Worm (Caenorhabditis elegans) whole organism, L2 larva: Measurements from ENCODE around the gene zhit-3.
A peak's percentile ranks its signal among the peaks of the same experiment; 100 is the strongest.

Experiments
- C34F6.9 ChIP-seq: fragments of 150-350 bp; optimal IDR thresholded peaks from 2 replicates; lab custom pipeline; 2014; ENCODE audit warnings: missing biosample characterization, missing genetic modification characterization
- F13H6.1 ChIP-seq: sonication (generic microtip); optimal IDR thresholded peaks from 2 replicates; lab custom pipeline; 2016; ENCODE audit warnings: missing genetic modification characterization, missing compliant biosample characterization
- Y55F3AM.14 ChIP-seq: fragments of 200-800 bp; sonication (Bioruptor generic); optimal IDR thresholded peaks from 2 replicates; lab custom pipeline; 2018; ENCODE audit warnings: mild to moderate bottlenecking, missing genetic modification characterization, missing compliant biosample characterization
- ZK546.5 ChIP-seq: sonication (generic microtip); optimal IDR thresholded peaks from 2 replicates; lab custom pipeline; 2017; ENCODE audit warnings: missing biosample characterization, missing genetic modification characterization
- ama-1 ChIP-seq: fragments of 150-350 bp; optimal IDR thresholded peaks from 2 replicates; lab custom pipeline; 2018; ENCODE audit warnings: inconsistent platforms
- blmp-1 ChIP-seq: sonication (generic microtip); optimal IDR thresholded peaks from 2 replicates; lab custom pipeline; 2017; ENCODE audit warnings: missing genetic modification characterization, mild to moderate bottlenecking, missing compliant biosample characterization, antibody characterized with exemption, moderate library complexity; ENCODE audit not compliant: insufficient read depth
- dmd-4 ChIP-seq: sonication (generic microtip); optimal IDR thresholded peaks from 2 replicates; lab custom pipeline; 2017; ENCODE audit warnings: missing biosample characterization, missing genetic modification characterization
- egl-27 ChIP-seq: sonication (generic microtip); optimal IDR thresholded peaks from 3 replicates; lab custom pipeline; 2017; ENCODE audit warnings: missing biosample characterization, missing genetic modification reagents, missing genetic modification characterization
- elt-3 ChIP-seq: sonication (generic microtip); optimal IDR thresholded peaks from 2 replicates; lab custom pipeline; 2017; ENCODE audit warnings: missing biosample characterization, missing genetic modification characterization
- fos-1 ChIP-seq: fragments of 150-350 bp; optimal IDR thresholded peaks from 2 replicates; lab custom pipeline; 2014; ENCODE audit warnings: missing biosample characterization, missing genetic modification characterization
- gmeb-1 ChIP-seq: fragments of 150-350 bp; optimal IDR thresholded peaks from 2 replicates; lab custom pipeline; 2014; ENCODE audit warnings: missing biosample characterization, missing genetic modification characterization
- lin-13 ChIP-seq: fragments of 150-350 bp; optimal IDR thresholded peaks from 2 replicates; lab custom pipeline; 2014; ENCODE audit warnings: missing biosample characterization, missing genetic modification reagents, missing genetic modification characterization
- lsy-2 ChIP-seq, 2 experiments: fragments of 150-350 bp in 1 of 2; sonication (generic microtip) in 1 of 2; optimal IDR thresholded peaks; 2 replicates each; lab custom pipeline; 2014 to 2017; ENCODE audit warnings: missing biosample characterization in 2 of 2, missing genetic modification characterization in 2 of 2
- mab-5 ChIP-seq: fragments of 150-350 bp; optimal IDR thresholded peaks from 2 replicates; lab custom pipeline; 2014; ENCODE audit warnings: missing biosample characterization, missing genetic modification characterization
- mbf-1 ChIP-seq: sonication (generic microtip); optimal IDR thresholded peaks from 2 replicates; lab custom pipeline; 2017; ENCODE audit warnings: missing biosample characterization, missing genetic modification characterization
- mdl-1 ChIP-seq, 2 experiments: fragments of 150-350 bp in 1 of 2; sonication (generic microtip) in 1 of 2; optimal IDR thresholded peaks; 2 replicates each; lab custom pipeline; 2017; ENCODE audit warnings: missing biosample characterization in 2 of 2, missing genetic modification characterization in 2 of 2
- nhr-12 ChIP-seq: fragments of 150-350 bp; optimal IDR thresholded peaks from 2 replicates; lab custom pipeline; 2014; ENCODE audit warnings: missing biosample characterization, missing genetic modification characterization
- nhr-129 ChIP-seq: fragments of 150-350 bp; optimal IDR thresholded peaks from 2 replicates; lab custom pipeline; 2014; ENCODE audit warnings: missing biosample characterization, missing genetic modification characterization
- nhr-21 ChIP-seq: fragments of 150-350 bp; optimal IDR thresholded peaks from 2 replicates; lab custom pipeline; 2014; ENCODE audit warnings: missing biosample characterization, missing genetic modification characterization
- nhr-25 ChIP-seq: fragments of 150-350 bp; sonication (generic microtip); optimal IDR thresholded peaks from 3 replicates; lab custom pipeline; 2014; ENCODE audit warnings: missing biosample characterization, missing genetic modification characterization
- nhr-77 ChIP-seq: fragments of 150-350 bp; optimal IDR thresholded peaks from 2 replicates; lab custom pipeline; 2014; ENCODE audit warnings: missing biosample characterization, missing genetic modification characterization
- peb-1 ChIP-seq: fragments of 150-350 bp; optimal IDR thresholded peaks from 2 replicates; lab custom pipeline; 2014; ENCODE audit warnings: missing biosample characterization, missing genetic modification characterization
- sem-4 ChIP-seq: fragments of 150-350 bp; optimal IDR thresholded peaks from 2 replicates; lab custom pipeline; 2014; ENCODE audit warnings: missing biosample characterization, missing genetic modification reagents, missing genetic modification characterization
- sma-3 ChIP-seq: sonication (generic microtip); optimal IDR thresholded peaks from 2 replicates; lab custom pipeline; 2016; ENCODE audit warnings: missing genetic modification reagents, missing genetic modification characterization, missing compliant biosample characterization
- sma-9 ChIP-seq, 2 experiments: fragments of 150-350 bp in 1 of 2; sonication (generic microtip) in 1 of 2; optimal IDR thresholded peaks; 2 replicates each; lab custom pipeline; 2014 to 2016; ENCODE audit warnings: missing genetic modification characterization in 2 of 2, mild to moderate bottlenecking in 1 of 2, missing biosample characterization in 1 of 2, missing compliant biosample characterization in 1 of 2, missing genetic modification reagents in 1 of 2, moderate library complexity in 1 of 2
- unc-39 ChIP-seq: fragments of 150-350 bp; optimal IDR thresholded peaks from 2 replicates; lab custom pipeline; 2014; ENCODE audit warnings: missing biosample characterization, missing genetic modification characterization
- unc-55 ChIP-seq: fragments of 150-350 bp; sonication (generic microtip); optimal IDR thresholded peaks from 3 replicates; lab custom pipeline; 2014; ENCODE audit warnings: missing biosample characterization, missing genetic modification reagents, missing genetic modification characterization
- unc-62 ChIP-seq: fragments of 150-350 bp; optimal IDR thresholded peaks from 2 replicates; lab custom pipeline; 2014; ENCODE audit warnings: missing biosample characterization, missing genetic modification reagents, missing genetic modification characterization
- ztf-1 ChIP-seq: fragments of 200-800 bp; sonication (Bioruptor generic); conservative IDR thresholded peaks from 2 replicates; pipeline ENCODE4 v1.3.6; 2022; ENCODE audit warnings: missing genetic modification characterization, missing compliant biosample characterization
- ztf-11 ChIP-seq: sonication (generic microtip); optimal IDR thresholded peaks from 2 replicates; lab custom pipeline; 2017; ENCODE audit warnings: missing biosample characterization, missing genetic modification characterization
- ztf-4 ChIP-seq: fragments of 150-350 bp; optimal IDR thresholded peaks from 2 replicates; lab custom pipeline; 2014; ENCODE audit warnings: missing biosample characterization, missing genetic modification characterization

The zhit-3 gene

ce11 chrV:10212027-10212426 is at the start of gene zhit-3:
Gene zhit-3 (minus strand): TSS chrV:10212127.
- TF ChIP-seq sma-9 (GFP tag; optimal IDR thresholded peaks at IDR 0.05; lab: Kevin White, UChicago) = no peak
- TF ChIP-seq sma-9 (tag; optimal IDR thresholded peaks at IDR 0.05; lab: Kevin White, UChicago) = no peak
- no peak for TF ChIP-seq dmd-4
- no peak for TF ChIP-seq mab-5 (tag; lab: Kevin White, UChicago)
- no peak for TF ChIP-seq ama-1 (lab: Kevin White, UChicago)
- no peak for TF ChIP-seq elt-3 (tag; lab: Kevin White, UChicago)
- TF ChIP-seq lin-13 (GFP tag; lab: Kevin White, UChicago) = no peak
- no peak for TF ChIP-seq peb-1 (tag; lab: Kevin White, UChicago)
- TF ChIP-seq gmeb-1 = no peak
- TF ChIP-seq ztf-11 (tag; lab: Kevin White, UChicago) = no peak
- TF ChIP-seq, all 48 proteins: peak for 0

ce11 chrV:10260460-10260859 is 48.5 kb upstream of the zhit-3 start, which contains the start of gene sri-18:
Gene sri-18 (minus strand): TSS chrV:10260560.
- TF ChIP-seq mdl-1 (tag; optimal IDR thresholded peaks at IDR 0.05; lab: Kevin White, UChicago) (no peak), C34F6.9 (tag; lab: Kevin White, UChicago) (no peak), unc-62 (GFP tag; lab: Kevin White, UChicago) (no peak), gmeb-1 (no peak), elt-3 (tag; lab: Kevin White, UChicago) (no peak), nhr-25 (tag; lab: Kevin White, UChicago) (no peak), fos-1 (tag; lab: Kevin White, UChicago) (no peak), sma-3 (GFP tag; lab: Kevin White, UChicago) (no peak), nhr-21 (tag; lab: Kevin White, UChicago) (no peak), Y55F3AM.14 (GFP tag; lab: Kevin White, UChicago) (no peak), sma-9 (GFP tag; optimal IDR thresholded peaks at IDR 0.05; lab: Kevin White, UChicago) (no peak), sma-9 (tag; optimal IDR thresholded peaks at IDR 0.05; lab: Kevin White, UChicago) (no peak), mab-5 (tag; lab: Kevin White, UChicago) (no peak)
- TF ChIP-seq, all 48 proteins: peak for 0

ce11 chrV:10256050-10256449 is 44.1 kb upstream of the zhit-3 start, which contains the start of gene nhr-232:
Gene nhr-232 (plus strand): TSS chrV:10256170.
- TF ChIP-seq egl-27 (tag; lab: Kevin White, UChicago) = no peak
- TF ChIP-seq fos-1 (tag; lab: Kevin White, UChicago) = peak; percentile 80
- no peak for TF ChIP-seq mab-5 (tag; lab: Kevin White, UChicago)
- no peak for TF ChIP-seq mbf-1 (tag; lab: Kevin White, UChicago)
- no peak for TF ChIP-seq ztf-1 (GFP tag; lab: Robert Waterston, UW)
- TF ChIP-seq F13H6.1 = peak; percentile 5
- TF ChIP-seq nhr-12 (tag; lab: Kevin White, UChicago) = no peak
- no peak for TF ChIP-seq unc-39 (tag; lab: Kevin White, UChicago)
- no peak for TF ChIP-seq lin-13 (GFP tag; lab: Kevin White, UChicago)
- TF ChIP-seq nhr-77 (tag; lab: Kevin White, UChicago) = no peak
- no peak for TF ChIP-seq mdl-1 (tag; optimal IDR thresholded peaks at IDR 0.05; lab: Kevin White, UChicago)
- no peak for TF ChIP-seq ztf-11 (tag; lab: Kevin White, UChicago)
- TF ChIP-seq ztf-4 (tag; lab: Kevin White, UChicago) = no peak
- TF ChIP-seq sma-9 (GFP tag; optimal IDR thresholded peaks at IDR 0.05; lab: Kevin White, UChicago) = peak; percentile 55
- no peak for TF ChIP-seq sma-9 (tag; optimal IDR thresholded peaks at IDR 0.05; lab: Kevin White, UChicago)
- TF ChIP-seq ZK546.5 = no peak
- no peak for TF ChIP-seq sem-4 (tag; lab: Kevin White, UChicago)

- TF ChIP-seq ama-1 (lab: Kevin White, UChicago) = peak; percentile 19
- peak; percentile 53 for TF ChIP-seq blmp-1 (tag; lab: Kevin White, UChicago)
- TF ChIP-seq unc-55 (GFP tag; lab: Kevin White, UChicago) = peak; percentile 75
- peak in 1 of 2 experiments; percentile 15 for TF ChIP-seq lsy-2 (tag; optimal IDR thresholded peaks at IDR 0.05; lab: Kevin White, UChicago)
- TF ChIP-seq nhr-12 (tag; lab: Kevin White, UChicago) = no peak
- TF ChIP-seq C34F6.9 (tag; lab: Kevin White, UChicago) = peak; percentile 60
- no peak for TF ChIP-seq ZK546.5
- TF ChIP-seq fos-1 (tag; lab: Kevin White, UChicago) = peak; percentile 48
- peak; percentile 88 for TF ChIP-seq nhr-129 (tag; lab: Kevin White, UChicago)
- TF ChIP-seq gmeb-1 = peak; percentile 2
- TF ChIP-seq egl-27 (tag; lab: Kevin White, UChicago) = no peak
Observed at ce11 chrV:10255005-10255472, 43.1 kb upstream of the zhit-3 start, which contains the start of gene rop-1. Gene rop-1 (minus strand): TSS chrV:10255055.
